Fruit fly (Drosophila melanogaster) whole organism, embryonic: Measurements from ENCODE around the gene Prp16.
A peak's percentile ranks its signal among the peaks of the same experiment; 100 is the strongest.

Source experiments
- CG10431 ChIP-seq: fragments of 200-800 bp; sonication (Bioruptor generic); optimal IDR thresholded peaks from 3 replicates; lab custom pipeline; 2018; ENCODE audit warnings: missing biosample characterization, mild to moderate bottlenecking, missing genetic modification characterization
- CG10979 ChIP-seq: fragments of 200-800 bp; sonication (Bioruptor generic); optimal IDR thresholded peaks from 2 replicates; lab custom pipeline; 2018; ENCODE audit warnings: missing biosample characterization, mild to moderate bottlenecking, missing genetic modification characterization, moderate library complexity
- CG11247 ChIP-seq: fragments of 200-800 bp; sonication (Bioruptor generic); IDR thresholded peaks from 2 replicates; pipeline ENCODE4 v1.3.6; 2022; ENCODE audit warnings: missing biosample characterization, missing genetic modification characterization
- CG12155 ChIP-seq: fragments of 200-800 bp; sonication (Bioruptor generic); optimal IDR thresholded peaks from 3 replicates; lab custom pipeline; 2016; ENCODE audit warnings: missing biosample characterization, missing genetic modification characterization
- CG14860 ChIP-seq: fragments of 200-800 bp; sonication (Bioruptor generic); IDR thresholded peaks from 3 replicates; pipeline ENCODE4 v1.3.6; 2022; ENCODE audit warnings: missing biosample characterization, missing genetic modification characterization; ENCODE audit not compliant: partially characterized antibody
- CG15011 ChIP-seq: fragments of 200-800 bp; sonication (Bioruptor generic); optimal IDR thresholded peaks from 3 replicates; lab custom pipeline; 2018; ENCODE audit warnings: missing biosample characterization, mild to moderate bottlenecking, missing genetic modification characterization
- CG15601 ChIP-seq: fragments of 200-800 bp; sonication (Bioruptor generic); optimal IDR thresholded peaks from 3 replicates; lab custom pipeline; 2019; ENCODE audit warnings: missing biosample characterization, mild to moderate bottlenecking, missing genetic modification characterization, moderate library complexity
- CG16813 ChIP-seq: fragments of 200-800 bp; sonication (Bioruptor generic); IDR thresholded peaks from 3 replicates; pipeline ENCODE4 v1.3.6; 2022; ENCODE audit warnings: missing biosample characterization, missing genetic modification characterization; ENCODE audit not compliant: partially characterized antibody
- CG1792 ChIP-seq: fragments of 200-800 bp; sonication (Bioruptor generic); optimal IDR thresholded peaks from 2 replicates; lab custom pipeline; 2016; ENCODE audit warnings: missing biosample characterization, missing genetic modification characterization
- CG18599 ChIP-seq: fragments of 200-800 bp; sonication (Bioruptor generic); optimal IDR thresholded peaks from 3 replicates; lab custom pipeline; 2017; ENCODE audit warnings: missing biosample characterization, missing genetic modification characterization, mild to moderate bottlenecking, moderate library complexity, missing genetic modification reagents
- CG2116 ChIP-seq: fragments of 200-800 bp; sonication (Bioruptor generic); optimal IDR thresholded peaks from 3 replicates; lab custom pipeline; 2018; ENCODE audit warnings: missing biosample characterization, mild to moderate bottlenecking, missing genetic modification characterization
- CG2120 ChIP-seq: fragments of 200-800 bp; sonication (Bioruptor generic); optimal IDR thresholded peaks from 3 replicates; lab custom pipeline; 2016; ENCODE audit warnings: missing biosample characterization, missing genetic modification characterization
- CG30403 ChIP-seq: fragments of 200-800 bp; sonication (Bioruptor generic); optimal IDR thresholded peaks from 3 replicates; lab custom pipeline; 2016; ENCODE audit warnings: missing biosample characterization, missing genetic modification characterization
- CG31224 ChIP-seq: fragments of 200-800 bp; sonication (Bioruptor generic); IDR thresholded peaks from 2 replicates; pipeline ENCODE4 v1.3.6; 2022; ENCODE audit warnings: missing biosample characterization, missing genetic modification characterization
- CG32767 ChIP-seq: fragments of 200-800 bp; sonication (Bioruptor generic); IDR thresholded peaks from 2 replicates; pipeline ENCODE4 v1.3.6; 2022; ENCODE audit warnings: missing biosample characterization, missing genetic modification characterization
- CG33557 ChIP-seq: fragments of 200-800 bp; sonication (Bioruptor generic); optimal IDR thresholded peaks from 2 replicates; lab custom pipeline; 2019; ENCODE audit warnings: missing biosample characterization, mild to moderate bottlenecking, missing genetic modification characterization, moderate library complexity
- CG34376 ChIP-seq: fragments of 200-800 bp; sonication (Bioruptor generic); optimal IDR thresholded peaks from 2 replicates; lab custom pipeline; 2018; ENCODE audit warnings: missing biosample characterization, mild to moderate bottlenecking, missing genetic modification characterization
- CG3847 ChIP-seq: fragments of 200-800 bp; sonication (Bioruptor generic); IDR thresholded peaks from 2 replicates; pipeline ENCODE4 v1.3.6; 2022; ENCODE audit warnings: missing biosample characterization, missing genetic modification characterization
- CG5180 ChIP-seq: fragments of 200-800 bp; sonication (Bioruptor generic); optimal IDR thresholded peaks from 3 replicates; lab custom pipeline; 2017; ENCODE audit warnings: missing biosample characterization, missing genetic modification characterization, mild to moderate bottlenecking, moderate library complexity, missing genetic modification reagents
- CG6683 ChIP-seq: fragments of 200-800 bp; sonication (Bioruptor generic); optimal IDR thresholded peaks from 2 replicates; lab custom pipeline; 2017; ENCODE audit warnings: missing biosample characterization, mild to moderate bottlenecking, missing genetic modification characterization, missing genetic modification reagents
- CG9609 ChIP-seq: fragments of 200-800 bp; sonication (Bioruptor generic); optimal IDR thresholded peaks from 3 replicates; lab custom pipeline; 2016; ENCODE audit warnings: missing biosample characterization, missing genetic modification characterization
- CG9797 ChIP-seq: fragments of 200-800 bp; sonication (Bioruptor generic); optimal IDR thresholded peaks from 3 replicates; lab custom pipeline; 2018; ENCODE audit warnings: missing biosample characterization, mild to moderate bottlenecking, missing genetic modification characterization
- CTCF ChIP-seq: fragments of 200-800 bp; sonication (Bioruptor generic); optimal IDR thresholded peaks from 2 replicates; lab custom pipeline; 2017; ENCODE audit warnings: missing biosample characterization, mild to moderate bottlenecking, missing genetic modification characterization, moderate library complexity
- CkIIα-i1 ChIP-seq: fragments of 200-800 bp; sonication (Bioruptor generic); IDR thresholded peaks from 2 replicates; pipeline ENCODE4 v1.3.6; 2022; ENCODE audit warnings: missing biosample characterization, missing genetic modification characterization
- CrebB ChIP-seq: fragments of 200-800 bp; sonication (Bioruptor generic); optimal IDR thresholded peaks from 3 replicates; lab custom pipeline; 2018; ENCODE audit warnings: missing biosample characterization, mild to moderate bottlenecking, missing genetic modification characterization
- Deaf1 ChIP-seq: fragments of 200-800 bp; optimal IDR thresholded peaks from 3 replicates; lab custom pipeline; 2019; ENCODE audit warnings: missing biosample characterization, mild to moderate bottlenecking, missing genetic modification characterization, moderate library complexity
- Dref ChIP-seq: fragments of 200-800 bp; sonication (Bioruptor generic); IDR thresholded peaks from 2 replicates; pipeline ENCODE4 v1.3.6; 2022; ENCODE audit warnings: missing biosample characterization, missing genetic modification characterization
- Gug ChIP-seq: fragments of 200-800 bp; sonication (Bioruptor generic); IDR thresholded peaks from 4 replicates; pipeline ENCODE4 v1.3.6; 2022; ENCODE audit warnings: missing biosample characterization, missing genetic modification characterization
- Hr51 ChIP-seq, 2 experiments: fragments of 200-800 bp; sonication (Bioruptor generic); optimal IDR thresholded peaks; 2 replicates in 1 of 2; 3 replicates in 1 of 2; lab custom pipeline; 2016 to 2018; ENCODE audit warnings: missing biosample characterization in 2 of 2, missing genetic modification characterization in 2 of 2, mild to moderate bottlenecking in 1 of 2, moderate library complexity in 1 of 2
- Nf-YA ChIP-seq: fragments of 200-800 bp; sonication (Bioruptor generic); IDR thresholded peaks from 2 replicates; pipeline ENCODE4 v1.3.6; 2022; ENCODE audit warnings: missing biosample characterization, missing genetic modification characterization
- Nf-YB ChIP-seq: fragments of 200-800 bp; sonication (Bioruptor generic); optimal IDR thresholded peaks from 3 replicates; lab custom pipeline; 2019; ENCODE audit warnings: missing biosample characterization, mild to moderate bottlenecking, missing genetic modification characterization, moderate library complexity
- Oli ChIP-seq: fragments of 200-800 bp; sonication (Bioruptor generic); optimal IDR thresholded peaks from 2 replicates; lab custom pipeline; 2018; ENCODE audit warnings: missing biosample characterization, mild to moderate bottlenecking, missing genetic modification characterization, moderate library complexity
- Optix ChIP-seq: fragments of 200-800 bp; sonication (Bioruptor generic); IDR thresholded peaks from 3 replicates; pipeline ENCODE4 v1.3.6; 2022; ENCODE audit warnings: missing biosample characterization, missing genetic modification characterization
- TFAM ChIP-seq: fragments of 200-800 bp; sonication (Bioruptor generic); optimal IDR thresholded peaks from 2 replicates; lab custom pipeline; 2017; ENCODE audit warnings: missing biosample characterization, missing genetic modification characterization, inconsistent platforms
- Usf ChIP-seq: fragments of 200-800 bp; sonication (Bioruptor generic); optimal IDR thresholded peaks from 2 replicates; lab custom pipeline; 2017; ENCODE audit warnings: missing genotype, missing biosample characterization, missing genetic modification characterization
- al ChIP-seq: fragments of 200-800 bp; sonication (Bioruptor generic); IDR thresholded peaks from 2 replicates; pipeline ENCODE4 v1.3.6; 2022; ENCODE audit warnings: missing biosample characterization, missing genetic modification characterization
- aop ChIP-seq: fragments of 200-800 bp; sonication (Bioruptor generic); IDR thresholded peaks from 2 replicates; pipeline ENCODE4 v1.3.6; 2022; ENCODE audit warnings: missing biosample characterization, missing genetic modification characterization
- ase ChIP-seq: fragments of 200-800 bp; sonication (Bioruptor generic); IDR thresholded peaks from 3 replicates; pipeline ENCODE4 v1.3.6; 2022; ENCODE audit warnings: missing biosample characterization, missing genetic modification characterization
- ato ChIP-seq: fragments of 200-800 bp; sonication (Bioruptor generic); IDR thresholded peaks from 2 replicates; pipeline ENCODE4 v1.3.6; 2022; ENCODE audit warnings: missing biosample characterization, missing genetic modification characterization; ENCODE audit not compliant: partially characterized antibody
- hb ChIP-seq: fragments of 200-800 bp; sonication (Bioruptor generic); IDR thresholded peaks from 3 replicates; pipeline ENCODE4 v1.3.6; 2022; ENCODE audit warnings: missing biosample characterization, missing genetic modification characterization; ENCODE audit not compliant: partially characterized antibody
- hth ChIP-seq: fragments of >200 bp; optimal IDR thresholded peaks from 2 replicates; lab custom pipeline; 2017; ENCODE audit warnings: inconsistent platforms
- jigr1 ChIP-seq: fragments of 200-800 bp; sonication (Bioruptor generic); IDR thresholded peaks from 3 replicates; pipeline ENCODE4 v1.3.6; 2022; ENCODE audit warnings: missing biosample characterization, missing genetic modification characterization
- ken ChIP-seq: fragments of 200-800 bp; sonication (Bioruptor generic); IDR thresholded peaks from 3 replicates; pipeline ENCODE4 v1.3.6; 2022; ENCODE audit warnings: missing biosample characterization, missing genetic modification characterization
- nerfin-2 ChIP-seq: fragments of 200-800 bp; sonication (Bioruptor generic); IDR thresholded peaks from 2 replicates; pipeline ENCODE4 v1.3.6; 2022; ENCODE audit warnings: missing biosample characterization, missing genetic modification characterization; ENCODE audit not compliant: partially characterized antibody
- org-1 ChIP-seq: fragments of 200-800 bp; sonication (Bioruptor generic); optimal IDR thresholded peaks from 2 replicates; lab custom pipeline; 2017; ENCODE audit warnings: missing biosample characterization, missing genetic modification characterization
- p53 ChIP-seq: fragments of 200-800 bp; sonication (Bioruptor generic); optimal IDR thresholded peaks from 2 replicates; lab custom pipeline; 2016; ENCODE audit warnings: missing biosample characterization, missing genetic modification characterization
- pfk ChIP-seq: fragments of 200-800 bp; sonication (Bioruptor generic); optimal IDR thresholded peaks from 2 replicates; lab custom pipeline; 2018; ENCODE audit warnings: missing biosample characterization, mild to moderate bottlenecking, missing genetic modification characterization, moderate library complexity
- sima ChIP-seq: fragments of 200-800 bp; sonication (Bioruptor generic); optimal IDR thresholded peaks from 2 replicates; lab custom pipeline; 2016; ENCODE audit warnings: missing biosample characterization, missing genetic modification characterization
- tgo ChIP-seq: fragments of 200-800 bp; sonication (Bioruptor generic); IDR thresholded peaks from 3 replicates; pipeline ENCODE4 v1.3.6; 2022; ENCODE audit warnings: missing biosample characterization, missing genetic modification characterization
- tin ChIP-seq: fragments of 200-800 bp; sonication (Bioruptor generic); optimal IDR thresholded peaks from 3 replicates; lab custom pipeline; 2016; ENCODE audit warnings: missing biosample characterization, missing genetic modification characterization
- tio ChIP-seq: fragments of 200-800 bp; sonication (Bioruptor generic); optimal IDR thresholded peaks from 2 replicates; lab custom pipeline; 2017; ENCODE audit warnings: missing biosample characterization, missing genetic modification characterization, inconsistent platforms

Gene Prp16

DNA sequence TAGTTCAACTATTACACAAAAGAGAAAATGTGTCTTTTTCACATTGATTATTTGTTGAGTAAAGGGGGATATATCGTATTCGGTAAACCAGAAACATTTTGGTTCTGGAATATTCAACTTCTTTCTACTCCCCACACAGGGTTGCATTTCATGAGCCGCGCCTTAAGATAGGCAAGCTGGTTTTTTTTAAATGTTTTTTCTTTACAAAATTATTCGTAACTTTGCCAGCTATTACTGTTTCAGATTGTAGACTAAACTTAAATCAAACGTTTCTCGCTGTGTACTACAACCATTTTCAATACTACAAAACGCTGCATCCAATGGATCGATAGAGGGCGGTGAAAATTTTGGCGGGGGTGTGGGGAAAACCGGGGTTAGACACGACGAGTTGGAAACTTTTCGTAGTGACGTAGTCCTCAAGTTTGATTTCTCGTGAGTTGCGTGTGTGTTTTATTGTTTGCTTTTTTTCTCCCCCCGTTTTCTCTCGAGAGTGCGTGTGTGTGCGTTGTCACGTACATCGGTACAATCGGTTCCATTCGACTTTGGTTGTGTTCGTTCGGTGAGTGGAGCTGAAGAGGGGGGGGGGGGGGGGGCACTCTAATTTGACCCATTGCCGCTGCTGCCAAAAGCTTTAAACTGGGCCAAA lies 12.5 kb downstream of the Prp16 start (continued):
- TF ChIP-seq Nf-YB (GFP tag; lab: Kevin White, UChicago) (no peak), ken (no peak), CTCF (GFP tag; lab: Kevin White, UChicago) (no peak), ase (GFP tag; lab: Robert Waterston, UW) (0 out of 3 replicates have a peak, but pooled peaks have one; percentile 11), p53 (no peak), Dref (GFP tag; lab: Robert Waterston, UW) (no peak), jigr1 (GFP tag; lab: Robert Waterston, UW) (no peak), Optix (GFP tag; lab: Robert Waterston, UW) (peak; percentile 36; the same call in 1 of the 3 replicates), tgo (GFP tag; lab: Robert Waterston, UW) (no peak), pfk (GFP tag; lab: Kevin White, UChicago) (no peak), Usf (GFP tag; lab: Kevin White, UChicago) (no peak), CG12155 (GFP tag; lab: Kevin White, UChicago) (no peak), CG3847 (GFP tag; lab: Robert Waterston, UW) (no peak), CG16813 (GFP tag; lab: Robert Waterston, UW) (no peak), CG34376 (GFP tag; lab: Kevin White, UChicago) (no peak), tin (GFP tag; lab: Kevin White, UChicago) (peak; percentile 15), CG14860 (no peak), CG15011 (no peak), CG9797 (GFP tag; lab: Kevin White, UChicago) (no peak), CrebB (tag; lab: Kevin White, UChicago) (no peak), Oli (tag; lab: Kevin White, UChicago) (peak; percentile 46), tio (GFP tag; lab: Kevin White, UChicago) (peak; percentile 32), CG11247 (GFP tag; lab: Robert Waterston, UW) (no peak), CG2120 (GFP tag; lab: Kevin White, UChicago) (peak; percentile 50), CG9609 (GFP tag; lab: Kevin White, UChicago) (no peak), aop (GFP tag; lab: Robert Waterston, UW) (no peak), hb (GFP tag; lab: Robert Waterston, UW) (no peak), Hr51 (GFP tag; optimal IDR thresholded peaks at IDR 0.05; lab: Kevin White, UChicago) (peak in 1 of 2 experiments; percentile 57), hth (lab: Kevin White, UChicago) (no peak), CG33557 (GFP tag; lab: Kevin White, UChicago) (no peak), nerfin-2 (no peak), CG5180 (GFP tag; lab: Kevin White, UChicago) (peak; percentile 66), CG30403 (GFP tag; lab: Kevin White, UChicago) (peak; percentile 47), al (GFP tag; lab: Robert Waterston, UW) (no peak), CG32767 (GFP tag; lab: Robert Waterston, UW) (0 out of 2 replicates have a peak, but pooled peaks have one; percentile 26), Gug (GFP tag; lab: Robert Waterston, UW) (no peak), org-1 (no peak), CkIIα-i1 (no peak), Deaf1 (tag; lab: Kevin White, UChicago) (peak; percentile 74), ato (GFP tag; lab: Robert Waterston, UW) (no peak), CG2116 (GFP tag; lab: Kevin White, UChicago) (peak; percentile 95), CG10431 (GFP tag; lab: Kevin White, UChicago) (no peak), CG10979 (tag; lab: Kevin White, UChicago) (peak; percentile 46), CG1792 (GFP tag; lab: Kevin White, UChicago) (no peak), CG15601 (tag; lab: Kevin White, UChicago) (peak; percentile 45), CG31224 (GFP tag; lab: Robert Waterston, UW) (no peak), sima (GFP tag; lab: Kevin White, UChicago) (no peak), TFAM (GFP tag; lab: Kevin White, UChicago) (no peak), CG18599 (peak; percentile 28), Nf-YA (no peak), CG6683 (no peak)
